Fruit fly (Drosophila melanogaster): ENCODE data around the gene rump.
A peak's percentile ranks its signal among the peaks of the same experiment; 100 is the strongest.

The rump gene

dm6 chr3R:9529913-9530312 is 19.8 kb upstream of the rump start:
- no peak for TF ChIP-seq CG14711 (tag; optimal IDR thresholded peaks at IDR 0.05)
- TF ChIP-seq kay (GFP tag; ENCODE audit: borderline replicate concordance), result peak; percentile 19
- TF ChIP-seq ovo (GFP tag; optimal IDR thresholded peaks at IDR 0.05), result peak; percentile 68

dm6 chr3R:9529387-9529897 is 19.3 kb upstream of the rump start:
- TF ChIP-seq tj (GFP tag; optimal IDR thresholded peaks at IDR 0.05) (peak; percentile 21), bab1 (GFP tag; optimal IDR thresholded peaks at IDR 0.05) (no peak), CG33017 (tag; optimal IDR thresholded peaks at IDR 0.05) (peak; percentile 51), cic (GFP tag; optimal IDR thresholded peaks at IDR 0.05) (no peak), CG7101 (tag; optimal IDR thresholded peaks at IDR 0.05) (peak; percentile 8), CG7045 (GFP tag; optimal IDR thresholded peaks at IDR 0.05) (peak; percentile 7), Clk (GFP tag; optimal IDR thresholded peaks at IDR 0.05) (no peak), pad (GFP tag; optimal IDR thresholded peaks at IDR 0.05) (no peak), CG5204 (GFP tag; optimal IDR thresholded peaks at IDR 0.05) (no peak), ovo (GFP tag; optimal IDR thresholded peaks at IDR 0.05) (no peak), CG14711 (tag; optimal IDR thresholded peaks at IDR 0.05) (no peak), cnc (optimal IDR thresholded peaks at IDR 0.05) (no peak), kay (GFP tag; ENCODE audit: borderline replicate concordance) (peak; percentile 71), toe (GFP tag; optimal IDR thresholded peaks at IDR 0.05) (no peak)

dm6 chr3R:9527907-9528842 is 18.1 kb upstream of the rump start:
- peak; percentile 83 for TF ChIP-seq cic (GFP tag; optimal IDR thresholded peaks at IDR 0.05)
- no peak for TF ChIP-seq ovo (GFP tag; optimal IDR thresholded peaks at IDR 0.05)
- peak; percentile 14 for TF ChIP-seq CG1620 (GFP tag; optimal IDR thresholded peaks at IDR 0.05)
- no peak for TF ChIP-seq Crg-1 (GFP tag; optimal IDR thresholded peaks at IDR 0.05)
- TF ChIP-seq Hr96 (GFP tag; optimal IDR thresholded peaks at IDR 0.05), result peak; percentile 94
- peak; percentile 91 for TF ChIP-seq CG7101 (tag; optimal IDR thresholded peaks at IDR 0.05)
- TF ChIP-seq CG7045 (GFP tag; optimal IDR thresholded peaks at IDR 0.05), result peak; percentile 96
- peak; percentile 90 for TF ChIP-seq Clk (GFP tag; optimal IDR thresholded peaks at IDR 0.05)
- TF ChIP-seq CG12768 (GFP tag; optimal IDR thresholded peaks at IDR 0.05), result peak; percentile 95
- TF ChIP-seq cnc (optimal IDR thresholded peaks at IDR 0.05), result no peak
- peak; percentile 60 for TF ChIP-seq CG11617 (GFP tag; optimal IDR thresholded peaks at IDR 0.05)
- TF ChIP-seq CG33017 (tag; optimal IDR thresholded peaks at IDR 0.05), result peak; percentile 92
- TF ChIP-seq bab1 (GFP tag; optimal IDR thresholded peaks at IDR 0.05), result peak; percentile 40
- TF ChIP-seq Mnt (GFP tag; optimal IDR thresholded peaks at IDR 0.05), result peak; percentile 81
- TF ChIP-seq kay (GFP tag; ENCODE audit: borderline replicate concordance), result peak; percentile 91
- peak; percentile 86 for TF ChIP-seq CG14711 (tag; optimal IDR thresholded peaks at IDR 0.05)
- no peak for TF ChIP-seq toe (GFP tag; optimal IDR thresholded peaks at IDR 0.05)
- TF ChIP-seq tj (GFP tag; optimal IDR thresholded peaks at IDR 0.05), result peak; percentile 50
- no peak for TF ChIP-seq CG5204 (GFP tag; optimal IDR thresholded peaks at IDR 0.05)
- TF ChIP-seq pad (GFP tag; optimal IDR thresholded peaks at IDR 0.05), result peak; percentile 64

dm6 chr3R:9516400-9516852 is 6.3 kb upstream of the rump start:
- TF ChIP-seq tj (GFP tag; optimal IDR thresholded peaks at IDR 0.05), result no peak
- peak; percentile 31 for TF ChIP-seq CG14711 (tag; optimal IDR thresholded peaks at IDR 0.05)
- peak; percentile 12 for TF ChIP-seq ovo (GFP tag; optimal IDR thresholded peaks at IDR 0.05)

- TF ChIP-seq tj (GFP tag; optimal IDR thresholded peaks at IDR 0.05) (peak; percentile 54), CG33017 (tag; optimal IDR thresholded peaks at IDR 0.05) (no peak), ovo (GFP tag; optimal IDR thresholded peaks at IDR 0.05) (peak; percentile 1), pad (GFP tag; optimal IDR thresholded peaks at IDR 0.05) (peak; percentile 45), CG7101 (tag; optimal IDR thresholded peaks at IDR 0.05) (peak; percentile 61), CG1620 (GFP tag; optimal IDR thresholded peaks at IDR 0.05) (peak; percentile 86), CG12768 (GFP tag; optimal IDR thresholded peaks at IDR 0.05) (peak; percentile 22), Mnt (GFP tag; optimal IDR thresholded peaks at IDR 0.05) (peak; percentile 89), Clk (GFP tag; optimal IDR thresholded peaks at IDR 0.05) (peak; percentile 63), CG11617 (GFP tag; optimal IDR thresholded peaks at IDR 0.05) (peak; percentile 73), CG14711 (tag; optimal IDR thresholded peaks at IDR 0.05) (peak; percentile 80), CG5204 (GFP tag; optimal IDR thresholded peaks at IDR 0.05) (no peak), cic (GFP tag; optimal IDR thresholded peaks at IDR 0.05) (peak; percentile 78), bab1 (GFP tag; optimal IDR thresholded peaks at IDR 0.05) (peak; percentile 80), Crg-1 (GFP tag; optimal IDR thresholded peaks at IDR 0.05) (peak; percentile 37), Hr96 (GFP tag; optimal IDR thresholded peaks at IDR 0.05) (no peak), cnc (optimal IDR thresholded peaks at IDR 0.05) (no peak), CG7045 (GFP tag; optimal IDR thresholded peaks at IDR 0.05) (peak; percentile 5), toe (GFP tag; optimal IDR thresholded peaks at IDR 0.05) (no peak), kay (GFP tag; ENCODE audit: borderline replicate concordance) (no peak)
Observed at dm6 chr3R:9515860-9516344, 5.8 kb upstream of the rump start, which contains the start of the genes mRpL47, CG8176 and Kdm3. TSS of gene mRpL47 (minus strand) at chr3R:9515908. TSS of gene CG8176 (plus strand) at chr3R:9516007. TSS of gene Kdm3 (plus strand) at chr3R:9516007.

- TF ChIP-seq CG7101 (tag; optimal IDR thresholded peaks at IDR 0.05) (peak; percentile 79), CG7045 (GFP tag; optimal IDR thresholded peaks at IDR 0.05) (peak; percentile 76), ovo (GFP tag; optimal IDR thresholded peaks at IDR 0.05) (peak; percentile 80), kay (GFP tag; ENCODE audit: borderline replicate concordance) (no peak), cic (GFP tag; optimal IDR thresholded peaks at IDR 0.05) (no peak), Clk (GFP tag; optimal IDR thresholded peaks at IDR 0.05) (no peak), tj (GFP tag; optimal IDR thresholded peaks at IDR 0.05) (peak; percentile 46), CG12768 (GFP tag; optimal IDR thresholded peaks at IDR 0.05) (peak; percentile 73), toe (GFP tag; optimal IDR thresholded peaks at IDR 0.05) (peak; percentile 97), Mnt (GFP tag; optimal IDR thresholded peaks at IDR 0.05) (peak; percentile 87), CG1620 (GFP tag; optimal IDR thresholded peaks at IDR 0.05) (peak; percentile 94), CG5204 (GFP tag; optimal IDR thresholded peaks at IDR 0.05) (no peak), CG14711 (tag; optimal IDR thresholded peaks at IDR 0.05) (peak; percentile 69), CG33017 (tag; optimal IDR thresholded peaks at IDR 0.05) (peak; percentile 49), CG11617 (GFP tag; optimal IDR thresholded peaks at IDR 0.05) (peak; percentile 76), bab1 (GFP tag; optimal IDR thresholded peaks at IDR 0.05) (peak; percentile 65), Hr96 (GFP tag; optimal IDR thresholded peaks at IDR 0.05) (no peak), Crg-1 (GFP tag; optimal IDR thresholded peaks at IDR 0.05) (peak; percentile 86), cnc (optimal IDR thresholded peaks at IDR 0.05) (no peak), pad (GFP tag; optimal IDR thresholded peaks at IDR 0.05) (peak; percentile 67)
Observed at dm6 chr3R:9513052-9513420, 2.9 kb upstream of the rump start, which contains the start of the genes Ras85D and Rlb1. TSS of gene Ras85D (minus strand) at chr3R:9513067. TSS of gene Rlb1 (plus strand) at chr3R:9513327.
